Worm (Caenorhabditis elegans) whole organism, early embryonic: ENCODE data around the gene W07G4.8.

Experiments
- aly-1 ChIP-seq: sonication (generic microtip); optimal IDR thresholded peaks from 2 replicates; lab custom pipeline; 2016; ENCODE audit warnings: missing genetic modification characterization, missing compliant biosample characterization
- ama-1 ChIP-seq: fragments of 150-350 bp; optimal IDR thresholded peaks from 2 replicates; lab custom pipeline; 2014
- ceh-13 ChIP-seq: fragments of 200-800 bp; sonication (Bioruptor generic); optimal IDR thresholded peaks from 2 replicates; lab custom pipeline; 2018; ENCODE audit warnings: mild to moderate bottlenecking, missing genetic modification characterization, missing compliant biosample characterization
- ceh-36 ChIP-seq: sonication (generic microtip); optimal IDR thresholded peaks from 2 replicates; lab custom pipeline; 2016; ENCODE audit warnings: missing genetic modification characterization, inconsistent platforms, missing compliant biosample characterization
- ets-7 ChIP-seq: sonication (generic microtip); optimal IDR thresholded peaks from 2 replicates; lab custom pipeline; 2016; ENCODE audit warnings: missing genotype, missing genetic modification characterization, missing compliant biosample characterization
- flt-1 ChIP-seq: fragments of 200-800 bp; sonication (Bioruptor generic); IDR thresholded peaks from 2 replicates; pipeline ENCODE4 v1.3.6; 2022; ENCODE audit warnings: missing genetic modification characterization, missing compliant biosample characterization
- hmg-4 ChIP-seq: fragments of 200-800 bp; sonication (Bioruptor generic); optimal IDR thresholded peaks from 2 replicates; lab custom pipeline; 2018; ENCODE audit warnings: mild to moderate bottlenecking, missing genetic modification characterization, missing compliant biosample characterization
- hnd-1 ChIP-seq: sonication (generic microtip); optimal IDR thresholded peaks from 2 replicates; lab custom pipeline; 2016; ENCODE audit warnings: missing genetic modification characterization, missing compliant biosample characterization
- sea-1 ChIP-seq: fragments of 200-800 bp; sonication (Bioruptor generic); conservative IDR thresholded peaks from 2 replicates; pipeline ENCODE4 v1.3.6; 2022; ENCODE audit warnings: missing genetic modification characterization, missing compliant biosample characterization
- tbx-11 ChIP-seq: fragments of 200-800 bp; sonication (Bioruptor generic); IDR thresholded peaks from 2 replicates; pipeline ENCODE4 v1.3.6; 2022; ENCODE audit warnings: missing genetic modification characterization, missing compliant biosample characterization

DNA sequence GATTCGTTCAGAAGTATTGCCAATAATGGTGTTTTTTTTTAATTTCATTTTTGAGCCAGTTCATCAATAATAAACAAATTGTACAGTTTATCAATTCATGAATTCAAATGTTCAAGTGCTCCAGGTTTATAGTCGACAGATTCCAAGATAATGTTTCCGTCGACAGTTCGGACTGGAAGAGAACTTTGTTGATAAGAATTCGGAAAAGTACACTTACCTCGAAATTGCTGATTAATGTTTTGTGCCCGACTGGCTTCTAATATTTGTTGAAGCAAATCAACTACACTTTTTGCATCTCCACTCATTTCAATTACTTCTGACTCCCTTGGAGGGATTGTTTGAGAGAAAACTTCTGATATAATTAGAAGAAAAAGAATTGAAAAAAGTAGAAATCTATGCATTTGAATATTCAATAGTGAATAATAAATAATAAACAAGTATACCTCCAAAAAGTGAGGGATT, at the start of gene W07G4.8:
- TF ChIP-seq ama-1, result no peak
- TF ChIP-seq ceh-13 (GFP tag; lab: Kevin White, UChicago), result no peak
- TF ChIP-seq tbx-11 (GFP tag; lab: Robert Waterston, UW), result no peak
- TF ChIP-seq ceh-36 (tag; lab: Kevin White, UChicago), result no peak
- no peak for TF ChIP-seq hnd-1 (tag; lab: Kevin White, UChicago)
- TF ChIP-seq flt-1 (GFP tag; lab: Robert Waterston, UW), result no peak
- TF ChIP-seq hmg-4 (GFP tag; lab: Kevin White, UChicago), result no peak
- TF ChIP-seq aly-1, result no peak
- TF ChIP-seq ets-7 (tag; lab: Kevin White, UChicago), result no peak
- TF ChIP-seq sea-1 (GFP tag; lab: Robert Waterston, UW), result no peak
